Worm (Caenorhabditis elegans): ENCODE measurements around the gene F38B6.8.

F38B6.8 gene

DNA sequence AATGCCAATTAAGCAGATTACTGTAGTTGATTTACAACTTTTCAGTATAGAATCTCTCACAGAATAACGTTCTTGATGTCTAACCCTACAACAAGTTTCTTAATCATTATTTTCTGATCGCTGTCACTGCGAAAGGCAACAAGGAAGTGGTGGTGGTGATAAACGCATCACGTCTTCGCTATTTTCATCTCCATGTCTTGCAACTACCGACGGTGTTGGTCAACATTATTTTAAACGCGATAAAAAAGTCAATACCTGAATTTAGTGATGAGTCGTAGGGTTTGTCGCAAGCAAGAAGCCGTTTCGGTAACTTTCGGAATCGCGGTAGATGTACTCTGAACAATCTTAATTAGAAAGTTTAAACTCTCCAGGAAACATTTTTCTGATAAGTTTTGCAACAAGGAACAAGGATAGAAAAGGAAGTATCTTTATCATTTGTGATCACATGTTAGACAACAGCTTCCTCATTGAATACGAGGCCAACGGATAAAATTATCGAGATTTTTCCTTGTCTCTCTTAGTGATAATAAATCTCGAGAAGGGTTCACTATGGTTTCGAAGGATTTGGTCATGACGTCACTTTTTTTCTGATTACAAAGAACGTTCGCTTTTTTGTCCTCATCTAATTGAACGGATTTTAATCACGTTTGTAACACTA, 18.7 kb downstream of the F38B6.8 start:
- TF ChIP-seq fos-1 (tag; optimal IDR thresholded peaks at IDR 0.05) = no peak
- no peak for TF ChIP-seq ceh-16 (tag; optimal IDR thresholded peaks at IDR 0.05)
- peak; percentile 1 for TF ChIP-seq ama-1 (optimal IDR thresholded peaks at IDR 0.05)
- no peak for TF ChIP-seq nhr-76 (tag; optimal IDR thresholded peaks at IDR 0.05)
- TF ChIP-seq elt-3 (tag; optimal IDR thresholded peaks at IDR 0.05) = no peak
- no peak for TF ChIP-seq nhr-67 (tag; optimal IDR thresholded peaks at IDR 0.05)
- TF ChIP-seq fkh-2 (tag; optimal IDR thresholded peaks at IDR 0.05) = no peak
- no peak for TF ChIP-seq unc-62 (GFP tag; optimal IDR thresholded peaks at IDR 0.05)
- no peak for TF ChIP-seq snpc-4 (tag; optimal IDR thresholded peaks at IDR 0.05)
- TF ChIP-seq pha-4 (tag; optimal IDR thresholded peaks at IDR 0.05) = no peak
- no peak for TF ChIP-seq lsy-12 (tag; optimal IDR thresholded peaks at IDR 0.05)
- no peak for TF ChIP-seq nhr-77 (tag; optimal IDR thresholded peaks at IDR 0.05)
- TF ChIP-seq nfya-1 (tag; optimal IDR thresholded peaks at IDR 0.05; ENCODE audit: insufficient read depth) = no peak
- TF ChIP-seq lin-39 (tag; optimal IDR thresholded peaks at IDR 0.05) = no peak
- TF ChIP-seq egl-27 (tag; optimal IDR thresholded peaks at IDR 0.05) = peak; percentile 36
- no peak for TF ChIP-seq jun-1 (tag; optimal IDR thresholded peaks at IDR 0.05)
- TF ChIP-seq mdl-1 (tag; optimal IDR thresholded peaks at IDR 0.05) = no peak
- peak; percentile 42 for TF ChIP-seq nhr-43 (tag; optimal IDR thresholded peaks at IDR 0.05; ENCODE audit: poor library complexity, severe bottlenecking)
- no peak for TF ChIP-seq fkh-10 (GFP tag; optimal IDR thresholded peaks at IDR 0.05)
- TF ChIP-seq ztf-4 (tag; optimal IDR thresholded peaks at IDR 0.05) = no peak
- no peak for TF ChIP-seq skn-1 (tag; optimal IDR thresholded peaks at IDR 0.05)
- TF ChIP-seq lin-15B (tag; optimal IDR thresholded peaks at IDR 0.05) = no peak
- TF ChIP-seq ceh-28 (tag; optimal IDR thresholded peaks at IDR 0.05) = no peak
- no peak for TF ChIP-seq R02D3.7 (tag; optimal IDR thresholded peaks at IDR 0.05)
- TF ChIP-seq daf-12 (tag; optimal IDR thresholded peaks at IDR 0.05) = no peak
- TF ChIP-seq nhr-11 (tag; optimal IDR thresholded peaks at IDR 0.05) = no peak
- TF ChIP-seq elt-1 (tag; optimal IDR thresholded peaks at IDR 0.05) = no peak
- TF ChIP-seq aly-2 (tag; optimal IDR thresholded peaks at IDR 0.05) = no peak
- TF ChIP-seq egl-5 (tag; optimal IDR thresholded peaks at IDR 0.05) = no peak
- no peak for TF ChIP-seq pqm-1 (tag; optimal IDR thresholded peaks at IDR 0.05)
- peak; percentile 95 for TF ChIP-seq nhr-23 (tag; optimal IDR thresholded peaks at IDR 0.05)
- TF ChIP-seq tbx-2 (tag; optimal IDR thresholded peaks at IDR 0.05) = peak; percentile 27

DNA sequence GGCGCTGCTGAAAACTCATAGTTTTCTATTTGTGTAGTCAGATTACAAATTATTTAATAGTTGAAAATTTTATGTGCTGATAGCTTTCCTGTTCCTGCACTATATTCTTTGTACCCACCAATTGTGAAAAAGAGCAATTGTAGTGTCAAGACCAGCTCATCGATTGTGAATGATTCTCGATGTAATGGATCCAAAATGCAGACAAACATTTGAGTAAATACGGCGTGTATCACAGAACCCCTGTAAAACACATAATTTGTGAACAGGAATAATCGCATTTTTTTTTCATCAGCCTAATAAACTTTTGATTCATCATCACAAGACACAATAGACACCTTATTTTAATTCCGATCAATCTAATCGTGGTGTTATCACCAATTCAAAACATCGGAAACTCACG, 20.3 kb downstream of the F38B6.8 start:
- TF ChIP-seq elt-3 (tag; optimal IDR thresholded peaks at IDR 0.05) (no peak), ceh-28 (tag; optimal IDR thresholded peaks at IDR 0.05) (no peak), nfya-1 (tag; optimal IDR thresholded peaks at IDR 0.05; ENCODE audit: insufficient read depth) (no peak), elt-2 (tag; optimal IDR thresholded peaks at IDR 0.05) (peak; percentile 50)

- TF ChIP-seq pqm-1 (tag; optimal IDR thresholded peaks at IDR 0.05) = peak; percentile 40
- no peak for TF ChIP-seq nhr-25 (tag; optimal IDR thresholded peaks at IDR 0.05)
- TF ChIP-seq nhr-76 (tag; optimal IDR thresholded peaks at IDR 0.05) = no peak
- no peak for TF ChIP-seq fkh-2 (tag; optimal IDR thresholded peaks at IDR 0.05)
- no peak for TF ChIP-seq hmg-11 (tag; optimal IDR thresholded peaks at IDR 0.05)
- peak; percentile 60 for TF ChIP-seq elt-2 (tag; optimal IDR thresholded peaks at IDR 0.05)
- TF ChIP-seq R02D3.7 (tag; optimal IDR thresholded peaks at IDR 0.05) = no peak
- no peak for TF ChIP-seq fos-1 (tag; optimal IDR thresholded peaks at IDR 0.05)
- peak; percentile 7 for TF ChIP-seq pha-4 (tag; optimal IDR thresholded peaks at IDR 0.05)
- TF ChIP-seq tbx-2 (tag; optimal IDR thresholded peaks at IDR 0.05) = no peak
- TF ChIP-seq lin-15B (tag; optimal IDR thresholded peaks at IDR 0.05) = no peak
- no peak for TF ChIP-seq ama-1 (optimal IDR thresholded peaks at IDR 0.05)
- no peak for TF ChIP-seq nhr-23 (tag; optimal IDR thresholded peaks at IDR 0.05)
- no peak for TF ChIP-seq unc-62 (GFP tag; optimal IDR thresholded peaks at IDR 0.05)
These were observed 25.8 kb downstream of the F38B6.8 start for ce11 chrX:6656770-6657169.

ce11 chrX:6656251-6656650, 26.3 kb downstream of the F38B6.8 start:
- TF ChIP-seq unc-39 (tag; optimal IDR thresholded peaks at IDR 0.05) (no peak), elt-2 (tag; optimal IDR thresholded peaks at IDR 0.05) (peak; percentile 16), nhr-77 (tag; optimal IDR thresholded peaks at IDR 0.05) (no peak), pqm-1 (tag; optimal IDR thresholded peaks at IDR 0.05) (peak; percentile 60), nhr-237 (tag; optimal IDR thresholded peaks at IDR 0.05) (no peak), nhr-28 (tag; optimal IDR thresholded peaks at IDR 0.05) (no peak), mdl-1 (tag; optimal IDR thresholded peaks at IDR 0.05) (no peak), nhr-12 (tag; optimal IDR thresholded peaks at IDR 0.05) (no peak), pha-4 (tag; optimal IDR thresholded peaks at IDR 0.05) (peak; percentile 50), fkh-2 (tag; optimal IDR thresholded peaks at IDR 0.05) (no peak)

All from whole organism, L3 larva.